Worm (Caenorhabditis elegans) whole organism, late embryonic: ENCODE measurements around the gene H10E21.5.

Source experiments
- K09A11.1 ChIP-seq: sonication (generic microtip); optimal IDR thresholded peaks from 2 replicates; lab custom pipeline; 2017; ENCODE audit warnings: antibody characterized with exemption, mild to moderate bottlenecking, missing genetic modification characterization, missing compliant biosample characterization; ENCODE audit not compliant: insufficient read depth
- ceh-14 ChIP-seq: sonication (generic microtip); optimal IDR thresholded peaks from 2 replicates; lab custom pipeline; 2016; ENCODE audit warnings: missing genotype, missing genetic modification characterization, missing compliant biosample characterization
- ceh-18 ChIP-seq: sonication (generic microtip); optimal IDR thresholded peaks from 2 replicates; lab custom pipeline; 2016; ENCODE audit warnings: missing genetic modification characterization, missing compliant biosample characterization
- ceh-2 ChIP-seq: sonication (generic microtip); optimal IDR thresholded peaks from 2 replicates; lab custom pipeline; 2016; ENCODE audit warnings: missing genotype, missing genetic modification characterization, missing compliant biosample characterization
- ceh-45 ChIP-seq: fragments of 200-800 bp; sonication (Bioruptor generic); IDR thresholded peaks from 2 replicates; pipeline ENCODE4 v1.3.6; 2022; ENCODE audit warnings: missing genetic modification reagents, missing genetic modification characterization, missing compliant biosample characterization
- ceh-48 ChIP-seq: sonication (generic microtip); optimal IDR thresholded peaks from 2 replicates; lab custom pipeline; 2016; ENCODE audit warnings: missing genetic modification characterization, inconsistent platforms, missing compliant biosample characterization
- ceh-6 ChIP-seq: fragments of 200-800 bp; sonication (Bioruptor generic); optimal IDR thresholded peaks from 2 replicates; lab custom pipeline; 2018; ENCODE audit warnings: mild to moderate bottlenecking, missing genetic modification characterization, missing compliant biosample characterization
- ceh-9 ChIP-seq: sonication (generic microtip); optimal IDR thresholded peaks from 2 replicates; lab custom pipeline; 2016; ENCODE audit warnings: mild to moderate bottlenecking, missing genetic modification characterization, inconsistent platforms, missing compliant biosample characterization
- dmd-4 ChIP-seq: sonication (generic microtip); optimal IDR thresholded peaks from 2 replicates; lab custom pipeline; 2016; ENCODE audit warnings: borderline replicate concordance, missing genetic modification characterization, missing compliant biosample characterization
- ets-4 ChIP-seq: sonication (generic microtip); optimal IDR thresholded peaks from 2 replicates; lab custom pipeline; 2016; ENCODE audit warnings: missing genetic modification characterization, missing compliant biosample characterization
- fax-1 ChIP-seq: sonication (generic microtip); optimal IDR thresholded peaks from 2 replicates; lab custom pipeline; 2016; ENCODE audit warnings: missing genotype, missing genetic modification characterization, missing compliant biosample characterization
- fkh-10 ChIP-seq: fragments of 150-350 bp; optimal IDR thresholded peaks from 2 replicates; lab custom pipeline; 2014; ENCODE audit warnings: missing biosample characterization, missing genetic modification reagents, missing genetic modification characterization
- fkh-6 ChIP-seq: sonication (generic microtip); optimal IDR thresholded peaks from 2 replicates; lab custom pipeline; 2016; ENCODE audit warnings: missing genetic modification characterization, missing compliant biosample characterization
- hlh-13 ChIP-seq: fragments of 200-800 bp; sonication (Bioruptor generic); optimal IDR thresholded peaks from 2 replicates; lab custom pipeline; 2018; ENCODE audit warnings: mild to moderate bottlenecking, missing genetic modification characterization, missing compliant biosample characterization
- hlh-8 ChIP-seq: sonication (generic microtip); optimal IDR thresholded peaks from 2 replicates; lab custom pipeline; 2016; ENCODE audit warnings: missing genotype, missing genetic modification characterization, missing compliant biosample characterization
- lin-11 ChIP-seq: fragments of 200-800 bp; sonication (Bioruptor generic); optimal IDR thresholded peaks from 2 replicates; lab custom pipeline; 2018; ENCODE audit warnings: mild to moderate bottlenecking, missing genetic modification characterization, missing compliant biosample characterization
- madf-2 ChIP-seq: sonication (generic microtip); optimal IDR thresholded peaks from 2 replicates; lab custom pipeline; 2017; ENCODE audit warnings: missing genetic modification characterization, missing compliant biosample characterization
- mec-3 ChIP-seq: sonication (generic microtip); optimal IDR thresholded peaks from 2 replicates; lab custom pipeline; 2016; ENCODE audit warnings: borderline replicate concordance, missing genetic modification characterization, missing compliant biosample characterization
- nfya-1 ChIP-seq: sonication (generic microtip); optimal IDR thresholded peaks from 2 replicates; lab custom pipeline; 2017; ENCODE audit warnings: missing genetic modification characterization, mild to moderate bottlenecking, missing compliant biosample characterization, antibody characterized with exemption, moderate library complexity
- nhr-11 ChIP-seq: fragments of 150-350 bp; optimal IDR thresholded peaks from 2 replicates; lab custom pipeline; 2014; ENCODE audit warnings: missing biosample characterization, missing genetic modification characterization
- pat-9 ChIP-seq: fragments of 200-800 bp; sonication (Bioruptor generic); optimal IDR thresholded peaks from 2 replicates; lab custom pipeline; 2018; ENCODE audit warnings: mild to moderate bottlenecking, missing genetic modification characterization, moderate library complexity, missing compliant biosample characterization
- pha-2 ChIP-seq: sonication (generic microtip); optimal IDR thresholded peaks from 2 replicates; lab custom pipeline; 2017; ENCODE audit warnings: mild to moderate bottlenecking, missing genetic modification characterization, missing compliant biosample characterization
- rnt-1 ChIP-seq: sonication (generic microtip); optimal IDR thresholded peaks from 2 replicates; lab custom pipeline; 2016; ENCODE audit warnings: missing genetic modification characterization, missing compliant biosample characterization
- sdc-2 ChIP-seq: sonication (generic microtip); optimal IDR thresholded peaks from 2 replicates; lab custom pipeline; 2016; ENCODE audit warnings: missing genotype, missing genetic modification characterization, missing compliant biosample characterization
- unc-3 ChIP-seq, 2 experiments: fragments of 200-800 bp in 1 of 2; sonication (Bioruptor generic) in 1 of 2; sonication (generic microtip) in 1 of 2; conservative IDR thresholded peaks in 1 of 2; optimal IDR thresholded peaks in 1 of 2; 2 replicates each; pipeline versions ENCODE4 v1.3.6 to Lab custom; 2016 to 2022; ENCODE audit warnings: missing compliant biosample characterization in 2 of 2, missing genetic modification characterization in 2 of 2, missing genetic modification reagents in 1 of 2
- unc-42 ChIP-seq: sonication (generic microtip); optimal IDR thresholded peaks from 2 replicates; lab custom pipeline; 2016; ENCODE audit warnings: missing genotype, missing genetic modification characterization, missing compliant biosample characterization
- unc-86 ChIP-seq: sonication (generic microtip); optimal IDR thresholded peaks from 2 replicates; lab custom pipeline; 2016; ENCODE audit warnings: missing genetic modification characterization, missing compliant biosample characterization
- zip-5 ChIP-seq: sonication (generic microtip); optimal IDR thresholded peaks from 2 replicates; lab custom pipeline; 2016; ENCODE audit warnings: missing genetic modification characterization, missing compliant biosample characterization

The H10E21.5 gene

ce11 chrIII:67025-67424 lies 43.3 kb upstream of the H10E21.5 start (continued):
- TF ChIP-seq unc-86 (tag; lab: Kevin White, UChicago): no peak
- no peak for TF ChIP-seq ceh-2 (tag; lab: Kevin White, UChicago)
- no peak; the same call in 1 of the 2 replicates for TF ChIP-seq unc-3 (GFP tag; conservative IDR thresholded peaks at IDR 0.05; lab: Robert Waterston, UW)
- TF ChIP-seq unc-3 (tag; optimal IDR thresholded peaks at IDR 0.05; lab: Kevin White, UChicago): no peak
- no peak for TF ChIP-seq pat-9 (tag; lab: Kevin White, UChicago)
- TF ChIP-seq madf-2: no peak
- TF ChIP-seq fkh-6 (tag; lab: Kevin White, UChicago): no peak
- no peak for TF ChIP-seq rnt-1
- TF ChIP-seq ets-4 (tag; lab: Kevin White, UChicago): no peak
- TF ChIP-seq dmd-4 (tag; lab: Kevin White, UChicago): no peak
- no peak for TF ChIP-seq zip-5 (tag; lab: Kevin White, UChicago)
- TF ChIP-seq pha-2 (tag; lab: Kevin White, UChicago): no peak

DNA sequence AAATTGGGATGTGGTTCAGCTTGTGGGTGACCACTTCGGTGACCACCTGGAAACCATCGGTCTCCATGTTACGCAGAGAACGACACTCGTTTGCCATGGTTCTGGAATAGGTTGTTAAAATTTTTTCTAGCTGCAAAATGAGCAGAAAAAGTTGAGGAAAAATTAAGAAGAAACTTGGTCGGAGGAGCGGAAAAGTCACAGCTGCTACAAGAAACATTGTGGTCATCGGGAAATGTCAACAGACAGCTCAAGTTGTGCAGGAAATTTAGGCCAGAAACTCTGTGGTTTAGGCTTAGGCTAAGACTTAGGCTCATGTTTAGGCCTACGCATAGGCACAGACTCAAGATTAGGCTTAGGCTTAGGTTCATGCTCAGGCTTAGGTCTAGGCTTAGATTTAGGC lies 42.4 kb upstream of the H10E21.5 start, which contains the start of gene pck-1:
Gene pck-1 (minus strand): TSS at position 101 of the 400 bp plus-strand sequence.
- no peak for TF ChIP-seq nhr-11 (tag; lab: Kevin White, UChicago)

DNA sequence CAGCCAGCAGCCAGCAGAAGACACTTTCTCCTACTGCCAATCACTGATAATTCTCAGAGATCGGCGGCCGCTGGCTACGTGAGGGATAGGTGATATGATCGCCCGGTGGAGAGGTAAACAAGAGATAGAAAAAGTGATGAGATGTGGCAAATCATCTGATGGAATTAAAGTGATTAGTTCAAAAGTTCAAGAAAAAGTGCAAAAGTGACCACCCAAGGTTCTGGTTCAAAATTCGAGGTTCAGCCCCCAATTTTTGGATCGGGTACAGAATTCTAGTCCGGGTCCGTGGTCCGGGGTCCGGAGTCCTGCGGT lies 41.8 kb upstream of the H10E21.5 start:
- TF ChIP-seq ceh-18 (tag; lab: Kevin White, UChicago): peak; percentile 8
- TF ChIP-seq hlh-8 (tag; lab: Kevin White, UChicago): no peak
- no peak for TF ChIP-seq ceh-6 (GFP tag; lab: Kevin White, UChicago)
- no peak for TF ChIP-seq ceh-14 (tag; lab: Kevin White, UChicago)
- no peak for TF ChIP-seq nfya-1 (tag; lab: Kevin White, UChicago)
- TF ChIP-seq, all 69 proteins: peak for 1

DNA sequence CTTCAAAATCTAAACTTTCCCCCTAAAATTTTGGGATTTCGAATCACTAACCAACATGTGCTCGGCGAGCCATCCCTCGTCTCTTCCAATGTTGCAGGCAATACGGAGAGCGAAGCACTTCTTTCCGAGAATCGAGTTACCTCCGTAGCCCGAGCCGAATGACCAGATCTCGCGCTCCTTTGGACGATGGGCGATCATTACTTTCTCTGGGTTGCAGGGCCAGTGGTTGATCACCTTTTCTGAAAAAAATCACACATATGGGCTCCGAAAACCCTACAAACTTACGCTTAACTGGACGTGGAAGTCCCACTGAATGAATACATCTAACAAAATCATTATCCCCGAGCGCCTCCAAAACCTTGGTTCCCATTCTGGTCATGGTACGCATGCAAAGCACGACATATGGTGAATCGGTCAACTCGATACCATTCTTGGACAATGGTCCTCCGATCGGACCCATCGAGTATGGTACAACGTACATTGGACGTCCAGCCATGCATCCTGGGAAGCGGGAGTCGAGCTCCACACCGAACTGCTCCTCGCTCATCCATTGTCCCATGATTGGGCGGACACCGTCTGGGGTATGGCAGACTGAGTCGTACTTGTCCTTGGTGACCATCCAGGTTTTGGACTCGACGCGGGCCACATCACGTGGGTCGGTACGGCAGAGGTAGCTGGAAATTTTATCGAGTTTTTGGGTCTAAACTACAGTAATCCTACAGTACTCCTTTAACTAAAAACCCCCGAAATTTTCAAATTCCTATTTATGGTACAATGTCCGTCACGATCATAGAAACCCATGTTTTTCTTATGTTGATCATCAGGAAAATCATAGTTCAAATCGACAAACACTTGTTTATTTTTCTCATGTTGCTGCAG lies 41.2 kb upstream of the H10E21.5 start:
- TF ChIP-seq mec-3 (tag; lab: Kevin White, UChicago) (peak; percentile 9), fkh-6 (tag; lab: Kevin White, UChicago) (no peak), fax-1 (tag; lab: Kevin White, UChicago) (no peak)

DNA sequence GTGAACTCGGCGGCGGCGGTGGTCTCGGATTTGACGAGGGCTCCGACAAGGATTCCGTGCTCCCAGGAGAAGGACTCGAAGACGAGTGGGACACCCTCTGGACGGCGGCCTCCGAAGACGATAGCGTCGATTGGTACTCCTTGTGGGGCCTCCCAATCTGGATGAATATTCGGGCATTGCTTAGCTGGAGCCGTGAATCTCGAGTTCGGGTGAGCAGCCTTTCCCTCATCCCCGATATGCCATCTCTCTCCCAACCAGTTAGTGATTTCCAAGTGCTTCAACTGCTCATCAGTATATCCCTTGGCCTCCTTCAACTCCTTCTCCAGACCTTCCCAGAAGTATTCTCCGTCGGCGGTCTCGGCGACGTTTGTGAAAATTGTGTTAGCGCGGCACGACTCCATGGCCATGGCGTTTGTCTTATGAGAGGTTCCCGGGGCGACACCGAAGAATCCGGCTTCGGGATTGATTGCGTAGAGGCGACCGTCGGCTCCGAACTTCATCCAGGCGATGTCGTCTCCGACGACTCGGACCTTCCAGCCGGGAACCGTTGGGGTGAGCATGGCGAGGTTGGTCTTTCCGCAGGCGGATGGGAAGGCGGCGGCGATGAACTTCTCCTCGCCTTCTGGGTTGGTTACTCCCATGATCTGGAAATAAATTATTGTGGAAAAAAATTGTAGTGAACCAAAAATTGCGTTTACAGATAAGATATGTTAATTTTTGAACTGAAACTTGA lies 40.0 kb upstream of the H10E21.5 start:
- TF ChIP-seq fkh-10 (GFP tag; lab: Kevin White, UChicago): no peak
- peak; percentile 4 for TF ChIP-seq sdc-2 (tag; lab: Kevin White, UChicago)

- TF ChIP-seq hlh-13 (GFP tag; lab: Kevin White, UChicago) (no peak), K09A11.1 (tag; lab: Kevin White, UChicago) (no peak), ceh-45 (GFP tag; lab: Robert Waterston, UW) (no peak), nhr-11 (tag; lab: Kevin White, UChicago) (no peak), unc-42 (tag; lab: Kevin White, UChicago) (peak; percentile 46)
Observed at ce11 chrIII:62383-62873, 38.7 kb upstream of the H10E21.5 start.

DNA sequence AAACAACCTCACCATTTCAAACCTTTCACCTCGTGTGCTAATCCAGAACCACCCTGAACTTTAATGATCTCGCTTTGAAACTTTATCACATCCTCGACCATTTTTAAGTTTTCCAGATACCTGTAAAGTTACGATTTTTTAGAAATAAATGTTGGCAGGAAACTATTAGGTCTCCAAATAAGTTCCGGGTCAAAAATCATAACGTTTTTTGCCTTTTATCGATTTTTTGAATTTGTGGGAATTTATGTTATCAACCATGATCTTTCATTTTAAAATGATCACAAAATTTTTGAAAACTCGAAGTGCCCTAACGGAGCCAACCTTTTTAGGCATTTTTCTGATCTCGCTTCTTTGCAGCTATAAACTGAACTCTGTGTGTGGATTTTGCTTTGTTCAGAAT lies 37.3 kb upstream of the H10E21.5 start, which contains the start of gene btb-5:
Gene btb-5 (minus strand): TSS at position 101 of the 400 bp plus-strand sequence.
- TF ChIP-seq ceh-48 (tag; lab: Kevin White, UChicago): no peak
- no peak for TF ChIP-seq lin-11 (tag; lab: Kevin White, UChicago)
- TF ChIP-seq ceh-9 (tag; lab: Kevin White, UChicago): no peak
- TF ChIP-seq, all 69 proteins: peak for 0
